Fruit fly (Drosophila melanogaster) whole organism, embryonic: ENCODE results near the gene CG5382.
A peak's percentile ranks its signal among the peaks of the same experiment; 100 is the strongest.

Source experiments
- Antp ChIP-seq: fragments of 200-800 bp; sonication (Bioruptor generic); optimal IDR thresholded peaks from 3 replicates; lab custom pipeline; 2016; ENCODE audit warnings: missing biosample characterization, missing genetic modification characterization
- Atf3 ChIP-seq: fragments of 200-800 bp; sonication (Bioruptor generic); optimal IDR thresholded peaks from 3 replicates; lab custom pipeline; 2016; ENCODE audit warnings: missing biosample characterization, missing genetic modification characterization
- B-H2 ChIP-seq: fragments of 200-800 bp; sonication (Bioruptor generic); optimal IDR thresholded peaks from 2 replicates; lab custom pipeline; 2018; ENCODE audit warnings: missing biosample characterization, mild to moderate bottlenecking, missing genetic modification characterization
- CG1024 ChIP-seq: fragments of 200-800 bp; sonication (Bioruptor generic); IDR thresholded peaks from 2 replicates; pipeline ENCODE4 v1.3.6; 2022; ENCODE audit warnings: missing biosample characterization, missing genetic modification characterization
- CG11504 ChIP-seq: fragments of 200-800 bp; sonication (Bioruptor generic); optimal IDR thresholded peaks from 3 replicates; lab custom pipeline; 2019; ENCODE audit warnings: missing biosample characterization, mild to moderate bottlenecking, missing genetic modification characterization, moderate library complexity
- CG12236 ChIP-seq: fragments of 200-800 bp; sonication (Bioruptor generic); optimal IDR thresholded peaks from 2 replicates; lab custom pipeline; 2016; ENCODE audit warnings: missing biosample characterization, missing genetic modification characterization
- CG12299 ChIP-seq: fragments of 200-800 bp; sonication (Bioruptor generic); optimal IDR thresholded peaks from 2 replicates; lab custom pipeline; 2018; ENCODE audit warnings: missing biosample characterization, mild to moderate bottlenecking, missing genetic modification characterization
- CG1792 ChIP-seq: fragments of 200-800 bp; sonication (Bioruptor generic); optimal IDR thresholded peaks from 2 replicates; lab custom pipeline; 2016; ENCODE audit warnings: missing biosample characterization, missing genetic modification characterization
- CG2120 ChIP-seq: fragments of 200-800 bp; sonication (Bioruptor generic); optimal IDR thresholded peaks from 3 replicates; lab custom pipeline; 2016; ENCODE audit warnings: missing biosample characterization, missing genetic modification characterization
- CG2129 ChIP-seq: fragments of 200-800 bp; sonication (Bioruptor generic); IDR thresholded peaks from 2 replicates; pipeline ENCODE4 v1.3.6; 2022; ENCODE audit warnings: missing biosample characterization, missing genetic modification characterization; ENCODE audit not compliant: partially characterized antibody
- CG3407 ChIP-seq: fragments of 200-800 bp; sonication (Bioruptor generic); optimal IDR thresholded peaks from 2 replicates; lab custom pipeline; 2018; ENCODE audit warnings: missing biosample characterization, mild to moderate bottlenecking, missing genetic modification characterization
- CG3847 ChIP-seq: fragments of 200-800 bp; sonication (Bioruptor generic); IDR thresholded peaks from 2 replicates; pipeline ENCODE4 v1.3.6; 2022; ENCODE audit warnings: missing biosample characterization, missing genetic modification characterization
- CG5245 ChIP-seq: fragments of 200-800 bp; sonication (Bioruptor generic); optimal IDR thresholded peaks from 3 replicates; lab custom pipeline; 2016; ENCODE audit warnings: missing biosample characterization, missing genetic modification characterization
- CG6791 ChIP-seq: fragments of 200-800 bp; sonication (Bioruptor generic); IDR thresholded peaks from 3 replicates; pipeline ENCODE4 v1.3.6; 2022; ENCODE audit warnings: missing biosample characterization, missing genetic modification characterization; ENCODE audit not compliant: partially characterized antibody
- CG7556 ChIP-seq: fragments of 200-800 bp; sonication (Bioruptor generic); optimal IDR thresholded peaks from 2 replicates; lab custom pipeline; 2017; ENCODE audit warnings: missing biosample characterization, mild to moderate bottlenecking, missing genetic modification characterization
- CG8944 ChIP-seq: fragments of 200-800 bp; sonication (Bioruptor generic); optimal IDR thresholded peaks from 3 replicates; lab custom pipeline; 2016; ENCODE audit warnings: missing biosample characterization, missing genetic modification characterization
- CG9727 ChIP-seq: fragments of 200-800 bp; sonication (Bioruptor generic); optimal IDR thresholded peaks from 3 replicates; lab custom pipeline; 2017; ENCODE audit warnings: missing biosample characterization, mild to moderate bottlenecking, missing genetic modification characterization
- E2f1 ChIP-seq: fragments of 200-800 bp; sonication (Bioruptor generic); IDR thresholded peaks from 2 replicates; pipeline ENCODE4 v1.3.6; 2022; ENCODE audit warnings: missing biosample characterization, missing genetic modification characterization
- HmgD ChIP-seq: fragments of 200-800 bp; sonication (Bioruptor generic); optimal IDR thresholded peaks from 3 replicates; lab custom pipeline; 2016; ENCODE audit warnings: missing biosample characterization, missing genetic modification characterization
- Hsf ChIP-seq: fragments of 200-800 bp; sonication (Bioruptor generic); optimal IDR thresholded peaks from 3 replicates; lab custom pipeline; 2016; ENCODE audit warnings: missing biosample characterization, missing genetic modification characterization
- Lhr ChIP-seq: fragments of 200-800 bp; sonication (Bioruptor generic); optimal IDR thresholded peaks from 3 replicates; lab custom pipeline; 2017; ENCODE audit warnings: mild to moderate bottlenecking, missing biosample characterization, missing genetic modification reagents, missing genetic modification characterization
- MBD-R2 ChIP-seq: fragments of 200-800 bp; sonication (Bioruptor generic); IDR thresholded peaks from 2 replicates; pipeline ENCODE4 v1.3.6; 2022; ENCODE audit warnings: missing biosample characterization, missing genetic modification characterization
- Nf-YB ChIP-seq: fragments of 200-800 bp; sonication (Bioruptor generic); optimal IDR thresholded peaks from 3 replicates; lab custom pipeline; 2019; ENCODE audit warnings: missing biosample characterization, mild to moderate bottlenecking, missing genetic modification characterization, moderate library complexity
- Oaz ChIP-seq: fragments of 200-800 bp; sonication (Bioruptor generic); IDR thresholded peaks from 2 replicates; pipeline ENCODE4 v1.3.6; 2022; ENCODE audit warnings: missing biosample characterization, missing genetic modification characterization
- Sry-δ ChIP-seq: fragments of 200-800 bp; sonication (Bioruptor generic); optimal IDR thresholded peaks from 2 replicates; lab custom pipeline; 2016; ENCODE audit warnings: missing biosample characterization, missing genetic modification characterization
- Vsx1 ChIP-seq: fragments of 200-800 bp; sonication (Bioruptor generic); optimal IDR thresholded peaks from 2 replicates; lab custom pipeline; 2017; ENCODE audit warnings: missing biosample characterization, mild to moderate bottlenecking, missing genetic modification characterization, missing genetic modification reagents
- ara ChIP-seq: fragments of 200-800 bp; sonication (Bioruptor generic); IDR thresholded peaks from 2 replicates; pipeline ENCODE4 v1.3.6; 2022; ENCODE audit warnings: missing biosample characterization, missing genetic modification characterization
- bab2 ChIP-seq: fragments of 200-800 bp; sonication (Bioruptor generic); optimal IDR thresholded peaks from 2 replicates; lab custom pipeline; 2016; ENCODE audit warnings: missing biosample characterization, missing genetic modification characterization
- bcd ChIP-seq: fragments of 200-800 bp; sonication (Bioruptor generic); optimal IDR thresholded peaks from 2 replicates; lab custom pipeline; 2017; ENCODE audit warnings: missing biosample characterization, mild to moderate bottlenecking, missing genetic modification characterization
- chif ChIP-seq, 2 experiments: fragments of 200-800 bp; sonication (Bioruptor generic); optimal IDR thresholded peaks; 3 replicates each; lab custom pipeline; 2016; ENCODE audit warnings: missing biosample characterization in 2 of 2, missing genetic modification characterization in 2 of 2
- crp ChIP-seq, 2 experiments: fragments of 200-800 bp; sonication (Bioruptor generic); optimal IDR thresholded peaks; 2 replicates in 1 of 2; 3 replicates in 1 of 2; lab custom pipeline; 2017; ENCODE audit warnings: missing biosample characterization in 2 of 2, missing genetic modification characterization in 2 of 2, mild to moderate bottlenecking in 1 of 2, moderate library complexity in 1 of 2
- fd64A ChIP-seq: fragments of 200-800 bp; sonication (Bioruptor generic); optimal IDR thresholded peaks from 3 replicates; lab custom pipeline; 2018; ENCODE audit warnings: missing biosample characterization, mild to moderate bottlenecking, missing genetic modification characterization
- gsb ChIP-seq: fragments of 200-800 bp; sonication (Bioruptor generic); IDR thresholded peaks from 2 replicates; pipeline ENCODE4 v1.3.6; 2022; ENCODE audit warnings: missing biosample characterization, missing genetic modification characterization
- hb ChIP-seq: fragments of 200-800 bp; sonication (Bioruptor generic); IDR thresholded peaks from 3 replicates; pipeline ENCODE4 v1.3.6; 2022; ENCODE audit warnings: missing biosample characterization, missing genetic modification characterization; ENCODE audit not compliant: partially characterized antibody
- jing ChIP-seq: fragments of 200-800 bp; sonication (Bioruptor generic); optimal IDR thresholded peaks from 2 replicates; lab custom pipeline; 2018; ENCODE audit warnings: missing biosample characterization, mild to moderate bottlenecking, missing genetic modification characterization
- ken ChIP-seq: fragments of 200-800 bp; sonication (Bioruptor generic); IDR thresholded peaks from 3 replicates; pipeline ENCODE4 v1.3.6; 2022; ENCODE audit warnings: missing biosample characterization, missing genetic modification characterization
- lola ChIP-seq, 3 experiments: fragments of >200 bp in 2 of 3; fragments of 200-800 bp in 1 of 3; sonication (Bioruptor generic) in 1 of 3; optimal IDR thresholded peaks; 2 replicates each; lab custom pipeline; 2017 to 2019; ENCODE audit warnings: missing biosample characterization in 3 of 3, missing genetic modification characterization in 3 of 3, mild to moderate bottlenecking in 1 of 3, moderate library complexity in 1 of 3
- nmo ChIP-seq: fragments of 200-800 bp; sonication (Bioruptor generic); optimal IDR thresholded peaks from 2 replicates; lab custom pipeline; 2018; ENCODE audit warnings: missing biosample characterization, mild to moderate bottlenecking, missing genetic modification characterization, moderate library complexity
- psq ChIP-seq: fragments of 200-800 bp; sonication (Bioruptor generic); optimal IDR thresholded peaks from 2 replicates; lab custom pipeline; 2017; ENCODE audit warnings: missing biosample characterization, missing genetic modification characterization
- sc ChIP-seq, 3 experiments: fragments of >200 bp in 2 of 3; fragments of 200-800 bp in 1 of 3; sonication (Bioruptor generic) in 1 of 3; optimal IDR thresholded peaks; 2 replicates in 2 of 3; 3 replicates in 1 of 3; lab custom pipeline; 2017; ENCODE audit warnings: mild to moderate bottlenecking in 1 of 3, missing biosample characterization in 1 of 3, missing genetic modification characterization in 1 of 3, missing genetic modification reagents in 1 of 3
- sqz ChIP-seq: fragments of 200-800 bp; sonication (Bioruptor generic); optimal IDR thresholded peaks from 3 replicates; lab custom pipeline; 2018; ENCODE audit warnings: missing biosample characterization, mild to moderate bottlenecking, missing genetic modification characterization
- tap ChIP-seq: fragments of 200-800 bp; optimal IDR thresholded peaks from 3 replicates; lab custom pipeline; 2019; ENCODE audit warnings: missing biosample characterization, mild to moderate bottlenecking, missing genetic modification characterization, moderate library complexity
- trem ChIP-seq: fragments of 200-800 bp; optimal IDR thresholded peaks from 3 replicates; lab custom pipeline; 2019; ENCODE audit warnings: missing biosample characterization, mild to moderate bottlenecking, missing genetic modification characterization, moderate library complexity
- tup ChIP-seq: fragments of 200-800 bp; sonication (Bioruptor generic); optimal IDR thresholded peaks from 2 replicates; lab custom pipeline; 2016; ENCODE audit warnings: missing biosample characterization, mild to moderate bottlenecking, missing genetic modification characterization, moderate library complexity
- twi ChIP-seq: fragments of 200-800 bp; optimal IDR thresholded peaks from 2 replicates; lab custom pipeline; 2019; ENCODE audit warnings: missing biosample characterization, mild to moderate bottlenecking, missing genetic modification characterization, moderate library complexity
- yki ChIP-seq: fragments of >200 bp; optimal IDR thresholded peaks from 3 replicates; lab custom pipeline; 2018
- zf30C ChIP-seq: fragments of 200-800 bp; sonication (Bioruptor generic); optimal IDR thresholded peaks from 3 replicates; lab custom pipeline; 2018; ENCODE audit warnings: missing biosample characterization, mild to moderate bottlenecking, missing genetic modification characterization
- zfh1 ChIP-seq: fragments of 200-800 bp; sonication (Bioruptor generic); IDR thresholded peaks from 3 replicates; pipeline ENCODE4 v1.3.6; 2022; ENCODE audit warnings: missing biosample characterization, missing genetic modification characterization

CG5382 gene

dm6 chr3R:22410537-22411360, 45.0 kb upstream of the CG5382 start, which contains the start of the genes CG13850 and lqfR (continued):
- TF ChIP-seq CG1024 (GFP tag; lab: Robert Waterston, UW) (no peak), trem (peak; percentile 84), Nf-YB (GFP tag; lab: Kevin White, UChicago) (peak; percentile 53), Lhr (GFP tag; lab: Kevin White, UChicago) (peak; percentile 53), CG2129 (no peak), hb (no peak), sqz (no peak), lola (GFP tag; optimal IDR thresholded peaks at IDR 0.05; lab: Kevin White, UChicago) (peak in 1 of 3 experiments; percentile 73), zfh1 (peak; percentile 14; the same call in 1 of the 3 replicates), HmgD (GFP tag; lab: Kevin White, UChicago) (peak; percentile 76), crp (GFP tag; optimal IDR thresholded peaks at IDR 0.05; lab: Kevin White, UChicago) (peak; percentile 21 to 84), E2f1 (GFP tag; lab: Robert Waterston, UW) (0 out of 2 replicates have a peak, but pooled peaks have one; percentile 17), CG3847 (GFP tag; lab: Robert Waterston, UW) (peak; percentile 79), bab2 (GFP tag; lab: Kevin White, UChicago) (peak; percentile 68), tap (no peak), CG2120 (GFP tag; lab: Kevin White, UChicago) (peak; percentile 92), nmo (GFP tag; lab: Kevin White, UChicago) (peak; percentile 87), Antp (GFP tag; lab: Kevin White, UChicago) (peak; percentile 69), twi (peak; percentile 57), sc (optimal IDR thresholded peaks at IDR 0.05; lab: Kevin White, UChicago) (no peak), sc (GFP tag; optimal IDR thresholded peaks at IDR 0.05; lab: Kevin White, UChicago) (peak; percentile 52), chif (GFP tag; optimal IDR thresholded peaks at IDR 0.05; lab: Kevin White, UChicago) (peak; percentile 44 to 73), CG11504 (tag; lab: Kevin White, UChicago) (no peak), CG1792 (peak; percentile 29), Oaz (GFP tag; lab: Robert Waterston, UW) (0 out of 2 replicates have a peak, but pooled peaks have one; percentile 18), B-H2 (GFP tag; lab: Kevin White, UChicago) (peak; percentile 47), fd64A (GFP tag; lab: Kevin White, UChicago) (no peak), ken (peak; percentile 45; the same call in 1 of the 3 replicates), bcd (peak; percentile 84), zf30C (no peak), CG5245 (peak; percentile 65), CG3407 (GFP tag; lab: Kevin White, UChicago) (peak; percentile 38), CG8944 (GFP tag; lab: Kevin White, UChicago) (peak; percentile 72), ara (GFP tag; lab: Robert Waterston, UW) (no peak), CG12236 (GFP tag; lab: Kevin White, UChicago) (peak; percentile 26), MBD-R2 (GFP tag; lab: Robert Waterston, UW) (peak; percentile 76), Vsx1 (GFP tag; lab: Kevin White, UChicago) (peak; percentile 87), CG9727 (GFP tag; lab: Kevin White, UChicago) (peak; percentile 77), tup (GFP tag; lab: Kevin White, UChicago) (peak; percentile 48), CG7556 (GFP tag; lab: Kevin White, UChicago) (peak; percentile 81), CG12299 (tag; lab: Kevin White, UChicago) (peak; percentile 40), gsb (no peak), yki (lab: Kevin White, UChicago) (no peak), Sry-δ (peak; percentile 50), psq (GFP tag; lab: Kevin White, UChicago) (peak; percentile 8), CG6791 (GFP tag; lab: Robert Waterston, UW) (no peak), Hsf (GFP tag; lab: Kevin White, UChicago) (peak; percentile 80), Atf3 (peak; percentile 37), jing (GFP tag; lab: Kevin White, UChicago) (no peak)
